Worm (Caenorhabditis elegans) whole organism, L3 larva: ENCODE data around the gene fkh-3.
A peak's percentile ranks its signal among the peaks of the same experiment; 100 is the strongest.

ENCODE experiments used
- R02D3.7 ChIP-seq: fragments of 150-350 bp; optimal IDR thresholded peaks from 2 replicates; lab custom pipeline; 2014; ENCODE audit warnings: missing biosample characterization, missing genetic modification characterization
- ZK546.5 ChIP-seq: sonication (generic microtip); optimal IDR thresholded peaks from 2 replicates; lab custom pipeline; 2017; ENCODE audit warnings: missing biosample characterization, missing genetic modification characterization
- aly-2 ChIP-seq: fragments of 150-350 bp; optimal IDR thresholded peaks from 2 replicates; lab custom pipeline; 2014; ENCODE audit warnings: missing biosample characterization, missing genetic modification characterization
- ceh-28 ChIP-seq: fragments of 150-350 bp; optimal IDR thresholded peaks from 2 replicates; lab custom pipeline; 2014; ENCODE audit warnings: missing biosample characterization, missing genetic modification reagents, missing genetic modification characterization
- ceh-82 ChIP-seq: fragments of 150-350 bp; optimal IDR thresholded peaks from 2 replicates; lab custom pipeline; 2014; ENCODE audit warnings: missing biosample characterization, missing genetic modification characterization
- daf-12 ChIP-seq: fragments of 150-350 bp; optimal IDR thresholded peaks from 2 replicates; lab custom pipeline; 2014; ENCODE audit warnings: missing biosample characterization, missing genetic modification reagents, missing genetic modification characterization
- egl-27 ChIP-seq: sonication (generic microtip); optimal IDR thresholded peaks from 4 replicates; lab custom pipeline; 2017; ENCODE audit warnings: missing biosample characterization, missing genetic modification reagents, missing genetic modification characterization
- egl-5 ChIP-seq: fragments of 150-350 bp; optimal IDR thresholded peaks from 2 replicates; lab custom pipeline; 2017; ENCODE audit warnings: missing biosample characterization, missing genetic modification reagents, missing genetic modification characterization, inconsistent platforms
- elt-1 ChIP-seq: fragments of 150-350 bp; optimal IDR thresholded peaks from 2 replicates; lab custom pipeline; 2014; ENCODE audit warnings: missing biosample characterization, missing genetic modification characterization
- elt-2 ChIP-seq: sonication (generic microtip); optimal IDR thresholded peaks from 2 replicates; lab custom pipeline; 2016; ENCODE audit warnings: missing genetic modification reagents, mild to moderate bottlenecking, missing genetic modification characterization, missing compliant biosample characterization
- eor-1 ChIP-seq, 2 experiments: fragments of 150-350 bp; optimal IDR thresholded peaks; 2 replicates each; lab custom pipeline; 2014 to 2018; ENCODE audit warnings: missing biosample characterization in 2 of 2, missing genetic modification characterization in 2 of 2
- fkh-10 ChIP-seq: sonication (generic microtip); optimal IDR thresholded peaks from 2 replicates; lab custom pipeline; 2017; ENCODE audit warnings: missing biosample characterization, missing genetic modification reagents, missing genetic modification characterization
- fkh-2 ChIP-seq: fragments of 150-350 bp; optimal IDR thresholded peaks from 2 replicates; lab custom pipeline; 2014; ENCODE audit warnings: missing biosample characterization, missing genetic modification reagents, missing genetic modification characterization
- hmg-11 ChIP-seq: sonication (generic microtip); optimal IDR thresholded peaks from 2 replicates; lab custom pipeline; 2016; ENCODE audit warnings: missing genetic modification characterization, missing compliant biosample characterization
- jun-1 ChIP-seq: fragments of 150-350 bp; optimal IDR thresholded peaks from 2 replicates; lab custom pipeline; 2014; ENCODE audit warnings: missing biosample characterization, missing genetic modification reagents, missing genetic modification characterization
- lin-15B ChIP-seq: fragments of 150-350 bp; optimal IDR thresholded peaks from 2 replicates; lab custom pipeline; 2014; ENCODE audit warnings: missing biosample characterization, missing genetic modification characterization
- lin-39 ChIP-seq: fragments of 150-350 bp; optimal IDR thresholded peaks from 2 replicates; lab custom pipeline; 2018; ENCODE audit warnings: missing biosample characterization, missing genetic modification reagents, missing genetic modification characterization
- mdl-1 ChIP-seq: fragments of 150-350 bp; optimal IDR thresholded peaks from 2 replicates; lab custom pipeline; 2014; ENCODE audit warnings: missing biosample characterization, missing genetic modification characterization
- nfya-1 ChIP-seq: sonication (generic microtip); optimal IDR thresholded peaks from 2 replicates; lab custom pipeline; 2017; ENCODE audit warnings: missing genetic modification characterization, mild to moderate bottlenecking, missing compliant biosample characterization, antibody characterized with exemption, moderate library complexity; ENCODE audit not compliant: insufficient read depth
- nhr-23 ChIP-seq: fragments of 150-350 bp; optimal IDR thresholded peaks from 2 replicates; lab custom pipeline; 2014; ENCODE audit warnings: missing biosample characterization, missing genetic modification reagents, missing genetic modification characterization
- nhr-237 ChIP-seq: fragments of 150-350 bp; optimal IDR thresholded peaks from 2 replicates; lab custom pipeline; 2014; ENCODE audit warnings: missing biosample characterization, missing genetic modification characterization
- nhr-25 ChIP-seq: sonication (generic microtip); optimal IDR thresholded peaks from 2 replicates; lab custom pipeline; 2017; ENCODE audit warnings: missing biosample characterization, missing genetic modification characterization
- nhr-28 ChIP-seq: fragments of 150-350 bp; optimal IDR thresholded peaks from 2 replicates; lab custom pipeline; 2014; ENCODE audit warnings: missing biosample characterization, missing genetic modification characterization
- nhr-43 ChIP-seq: sonication (generic microtip); optimal IDR thresholded peaks from 2 replicates; lab custom pipeline; 2016; ENCODE audit warnings: mild to moderate bottlenecking, missing genetic modification characterization, missing compliant biosample characterization; ENCODE audit not compliant: poor library complexity, severe bottlenecking
- nhr-67 ChIP-seq: fragments of 150-350 bp; optimal IDR thresholded peaks from 2 replicates; lab custom pipeline; 2014; ENCODE audit warnings: missing biosample characterization, missing genetic modification characterization
- nhr-77 ChIP-seq: fragments of 150-350 bp; optimal IDR thresholded peaks from 2 replicates; lab custom pipeline; 2014; ENCODE audit warnings: missing biosample characterization, missing genetic modification characterization
- pha-4 ChIP-seq: fragments of 150-350 bp; optimal IDR thresholded peaks from 2 replicates; lab custom pipeline; 2014; ENCODE audit warnings: missing biosample characterization, missing genetic modification reagents, missing genetic modification characterization
- pqm-1 ChIP-seq: fragments of 150-350 bp; optimal IDR thresholded peaks from 2 replicates; lab custom pipeline; 2017; ENCODE audit warnings: missing biosample characterization, missing genetic modification characterization, inconsistent platforms
- sea-2 ChIP-seq: fragments of 150-350 bp; sonication (generic microtip); optimal IDR thresholded peaks from 4 replicates; lab custom pipeline; 2014; ENCODE audit warnings: missing biosample characterization, missing genetic modification reagents, missing genetic modification characterization
- skn-1 ChIP-seq: fragments of 150-350 bp; optimal IDR thresholded peaks from 2 replicates; lab custom pipeline; 2014; ENCODE audit warnings: missing biosample characterization, missing genetic modification characterization
- snpc-4 ChIP-seq: fragments of 150-350 bp; optimal IDR thresholded peaks from 2 replicates; lab custom pipeline; 2014; ENCODE audit warnings: missing biosample characterization, missing genetic modification characterization
- tbx-2 ChIP-seq: sonication (generic microtip); optimal IDR thresholded peaks from 2 replicates; lab custom pipeline; 2016; ENCODE audit warnings: mild to moderate bottlenecking, missing genetic modification characterization, missing compliant biosample characterization
- unc-39 ChIP-seq: sonication (generic microtip); optimal IDR thresholded peaks from 4 replicates; lab custom pipeline; 2017; ENCODE audit warnings: missing biosample characterization, missing genetic modification characterization
- unc-62 ChIP-seq: fragments of 150-350 bp; sonication (generic microtip); optimal IDR thresholded peaks from 4 replicates; lab custom pipeline; 2014; ENCODE audit warnings: missing biosample characterization, missing genetic modification reagents, missing genetic modification characterization
- zag-1 ChIP-seq: fragments of 150-350 bp; optimal IDR thresholded peaks from 2 replicates; lab custom pipeline; 2014; ENCODE audit warnings: missing biosample characterization, missing genetic modification characterization
- ztf-11 ChIP-seq: fragments of 150-350 bp; optimal IDR thresholded peaks from 2 replicates; lab custom pipeline; 2014; ENCODE audit warnings: missing biosample characterization, missing genetic modification characterization

fkh-3 gene

ce11 chrX:13399221-13399620 lies 24.0 kb downstream of the fkh-3 start, which contains the start of gene F02C12.2:
Gene F02C12.2 (minus strand): TSS chrX:13399321.
- no peak for TF ChIP-seq pqm-1 (tag; lab: Kevin White, UChicago)
- no peak for TF ChIP-seq ztf-11 (tag; lab: Kevin White, UChicago)
- no peak for TF ChIP-seq nhr-25 (tag; lab: Kevin White, UChicago)
- no peak for TF ChIP-seq nhr-237 (tag; lab: Kevin White, UChicago)
- no peak for TF ChIP-seq lin-15B (tag; lab: Kevin White, UChicago)
- no peak for TF ChIP-seq snpc-4 (tag; lab: Kevin White, UChicago)
- TF ChIP-seq zag-1 (tag; lab: Kevin White, UChicago), result no peak
- TF ChIP-seq nfya-1 (tag; lab: Kevin White, UChicago), result no peak
- no peak for TF ChIP-seq sea-2 (GFP tag; lab: Kevin White, UChicago)

DNA sequence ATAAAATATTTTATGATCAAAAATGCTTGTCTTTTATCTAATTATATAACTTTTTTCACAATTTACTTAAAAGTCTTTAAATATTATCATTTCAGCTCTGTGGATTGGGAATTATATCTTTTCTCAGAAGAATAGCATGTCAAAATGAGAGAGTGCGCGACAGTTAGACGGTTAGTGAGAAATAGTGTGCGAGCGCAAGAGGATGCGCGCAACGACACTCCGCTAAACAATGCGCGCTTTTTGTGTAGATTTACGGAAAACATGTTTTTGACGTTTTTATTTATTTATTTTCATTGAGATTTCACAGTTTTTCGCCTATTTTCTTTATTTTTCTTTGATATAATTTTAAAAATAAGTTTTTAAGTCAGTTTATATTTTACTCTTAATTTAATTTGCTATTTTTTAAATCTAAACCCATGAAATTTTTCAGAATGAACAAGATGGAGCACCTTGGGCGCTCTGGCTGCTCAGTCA lies 26.7 kb downstream of the fkh-3 start, which contains the start of gene F02C12.3:
TSS of gene F02C12.3 (plus strand) at position 424 of the 474 bp plus-strand sequence.
- peak; percentile 46 for TF ChIP-seq ceh-28 (tag; lab: Kevin White, UChicago)
- no peak for TF ChIP-seq daf-12 (tag; lab: Kevin White, UChicago)
- peak; percentile 65 for TF ChIP-seq tbx-2
- TF ChIP-seq aly-2 (tag; lab: Kevin White, UChicago), result no peak
- peak; percentile 36 for TF ChIP-seq pqm-1 (tag; lab: Kevin White, UChicago)
- peak; percentile 66 for TF ChIP-seq skn-1
- TF ChIP-seq lin-15B (tag; lab: Kevin White, UChicago), result peak; percentile 91
- TF ChIP-seq ceh-82, result peak; percentile 41
- peak; percentile 46 for TF ChIP-seq egl-5
- peak; percentile 41 for TF ChIP-seq lin-39 (tag; lab: Kevin White, UChicago)
- TF ChIP-seq fkh-10 (GFP tag; lab: Kevin White, UChicago), result peak; percentile 39
- TF ChIP-seq snpc-4 (tag; lab: Kevin White, UChicago), result peak; percentile 47
- TF ChIP-seq zag-1 (tag; lab: Kevin White, UChicago), result no peak
- peak; percentile 84 for TF ChIP-seq nhr-25 (tag; lab: Kevin White, UChicago)
- TF ChIP-seq pha-4, result peak; percentile 90
- peak; percentile 97 for TF ChIP-seq R02D3.7 (tag; lab: Kevin White, UChicago)
- peak; percentile 37 for TF ChIP-seq elt-2 (tag; lab: Kevin White, UChicago)
- TF ChIP-seq jun-1, result peak; percentile 49
- TF ChIP-seq egl-27 (tag; lab: Kevin White, UChicago), result no peak
- no peak for TF ChIP-seq fkh-2 (tag; lab: Kevin White, UChicago)
- no peak for TF ChIP-seq ZK546.5
- peak; percentile 64 for TF ChIP-seq nhr-43 (tag; lab: Kevin White, UChicago)
- no peak for TF ChIP-seq unc-62 (GFP tag; lab: Kevin White, UChicago)
- peak; percentile 87 for TF ChIP-seq nfya-1 (tag; lab: Kevin White, UChicago)
- TF ChIP-seq hmg-11 (tag; lab: Kevin White, UChicago), result peak; percentile 74
- TF ChIP-seq nhr-23, result peak; percentile 88
- peak; percentile 13 for TF ChIP-seq elt-1

ce11 chrX:13394971-13395370 lies 28.3 kb downstream of the fkh-3 start, which contains the start of gene irld-2:
Gene irld-2 (minus strand): TSS chrX:13395071.
- no peak for TF ChIP-seq mdl-1 (tag; lab: Kevin White, UChicago)
- no peak for TF ChIP-seq ztf-11 (tag; lab: Kevin White, UChicago)
- no peak for TF ChIP-seq nhr-67 (tag; lab: Kevin White, UChicago)
- TF ChIP-seq hmg-11 (tag; lab: Kevin White, UChicago), result no peak
- TF ChIP-seq snpc-4 (tag; lab: Kevin White, UChicago), result no peak
- TF ChIP-seq nhr-25 (tag; lab: Kevin White, UChicago), result no peak
- TF ChIP-seq lin-15B (tag; lab: Kevin White, UChicago), result no peak
- TF ChIP-seq lin-39 (tag; lab: Kevin White, UChicago), result no peak
- no peak for TF ChIP-seq nfya-1 (tag; lab: Kevin White, UChicago)
- no peak for TF ChIP-seq nhr-28 (tag; lab: Kevin White, UChicago)
- no peak for TF ChIP-seq elt-1
- no peak for TF ChIP-seq R02D3.7 (tag; lab: Kevin White, UChicago)
- TF ChIP-seq jun-1, result no peak
- no peak for TF ChIP-seq eor-1 (tag; optimal IDR thresholded peaks at IDR 0.05; lab: Kevin White, UChicago)
- TF ChIP-seq nhr-77 (tag; lab: Kevin White, UChicago), result no peak
- no peak for TF ChIP-seq unc-39 (tag; lab: Kevin White, UChicago)
- no peak for TF ChIP-seq daf-12 (tag; lab: Kevin White, UChicago)
- no peak for TF ChIP-seq aly-2 (tag; lab: Kevin White, UChicago)
- TF ChIP-seq fkh-10 (GFP tag; lab: Kevin White, UChicago), result no peak
- no peak for TF ChIP-seq sea-2 (GFP tag; lab: Kevin White, UChicago)
